Fruit fly (Drosophila melanogaster) whole organism, embryonic: Measurements from ENCODE around the gene CG15046.

Experiments used
- CG13287 ChIP-seq: fragments of 200-800 bp; sonication (Bioruptor generic); IDR thresholded peaks from 2 replicates; pipeline ENCODE4 v1.3.6; 2022; ENCODE audit warnings: missing biosample characterization, missing genetic modification characterization; ENCODE audit not compliant: partially characterized antibody
- Eip74EF ChIP-seq, 2 experiments: fragments of 200-800 bp in 1 of 2; fragments of >200 bp in 1 of 2; sonication (Bioruptor generic) in 1 of 2; optimal IDR thresholded peaks; 2 replicates each; lab custom pipeline; 2017 to 2019; ENCODE audit warnings: missing biosample characterization in 2 of 2, missing genetic modification characterization in 2 of 2, mild to moderate bottlenecking in 1 of 2, moderate library complexity in 1 of 2
- cas ChIP-seq: fragments of 200-800 bp; sonication (Bioruptor generic); IDR thresholded peaks from 2 replicates; pipeline ENCODE4 v1.3.6; 2022; ENCODE audit warnings: missing biosample characterization, missing genetic modification characterization

DNA sequence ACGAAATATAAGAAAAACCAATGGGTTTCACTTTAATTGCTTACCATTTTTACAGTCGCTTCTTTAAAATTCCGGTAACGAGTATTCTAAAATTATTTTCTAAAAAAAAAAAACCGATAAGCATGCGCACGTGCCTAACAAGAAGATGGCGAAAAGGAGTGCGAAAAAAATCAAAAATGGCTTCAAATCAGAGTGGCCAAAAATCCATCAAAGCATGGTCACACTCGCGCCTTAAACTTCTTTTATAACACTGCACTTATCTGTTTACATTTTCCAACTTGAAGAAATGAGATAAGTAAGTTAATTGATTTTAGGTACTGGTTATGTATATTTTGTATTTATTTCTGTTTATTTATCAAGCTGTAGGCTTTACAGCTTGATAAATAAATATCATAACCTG lies 29.1 kb downstream of the CG15046 start, which contains the start of gene CG43843:
- TF ChIP-seq cas (no peak), Eip74EF (GFP tag; optimal IDR thresholded peaks at IDR 0.05; lab: Kevin White, UChicago) (no peak), CG13287 (GFP tag; lab: Robert Waterston, UW) (no peak)
